Worm (Caenorhabditis elegans) whole organism, young adult: ENCODE results near the gene H01G02.3.
A peak's percentile ranks its signal among the peaks of the same experiment; 100 is the strongest.

ENCODE experiments used
- F37B4.10 ChIP-seq: fragments of 200-800 bp; sonication (Bioruptor generic); IDR thresholded peaks from 2 replicates; pipeline ENCODE4 v1.3.6; 2022; ENCODE audit warnings: missing genetic modification characterization, missing compliant biosample characterization
- F57A8.1 ChIP-seq: fragments of 200-800 bp; sonication (Bioruptor generic); optimal IDR thresholded peaks from 2 replicates; lab custom pipeline; 2018; ENCODE audit warnings: mild to moderate bottlenecking, missing genetic modification characterization, moderate library complexity, missing compliant biosample characterization
- K11D2.4 ChIP-seq: fragments of 200-800 bp; sonication (Bioruptor generic); IDR thresholded peaks from 2 replicates; pipeline ENCODE4 v1.3.6; 2022; ENCODE audit warnings: missing genetic modification reagents, missing genetic modification characterization, missing compliant biosample characterization
- bed-2 ChIP-seq: fragments of 200-800 bp; sonication (Bioruptor generic); IDR thresholded peaks from 2 replicates; pipeline ENCODE4 v1.3.6; 2022; ENCODE audit warnings: missing genetic modification reagents, missing genetic modification characterization, missing compliant biosample characterization
- chd-7 ChIP-seq: sonication (generic microtip); optimal IDR thresholded peaks from 2 replicates; lab custom pipeline; 2016; ENCODE audit warnings: mild to moderate bottlenecking, missing genetic modification characterization, moderate library complexity, missing compliant biosample characterization
- madf-3 ChIP-seq: fragments of 200-800 bp; sonication (Bioruptor generic); IDR thresholded peaks from 2 replicates; pipeline ENCODE4 v1.3.6; 2022; ENCODE audit warnings: missing genetic modification reagents, missing genetic modification characterization, missing compliant biosample characterization
- mel-28 ChIP-seq: sonication (generic microtip); optimal IDR thresholded peaks from 2 replicates; lab custom pipeline; 2016; ENCODE audit warnings: borderline replicate concordance, mild to moderate bottlenecking, missing genetic modification characterization, missing compliant biosample characterization
- nhr-90 ChIP-seq: sonication (generic microtip); optimal IDR thresholded peaks from 2 replicates; lab custom pipeline; 2016; ENCODE audit warnings: missing genotype, mild to moderate bottlenecking, missing genetic modification characterization, missing compliant biosample characterization
- pha-4 ChIP-seq: fragments of 150-350 bp; sonication (generic microtip); optimal IDR thresholded peaks from 2 replicates; lab custom pipeline; 2014; ENCODE audit warnings: missing biosample characterization, missing genetic modification reagents, missing genetic modification characterization
- unc-130 ChIP-seq: sonication (generic microtip); optimal IDR thresholded peaks from 2 replicates; lab custom pipeline; 2016; ENCODE audit warnings: missing genetic modification reagents, missing genetic modification characterization, missing compliant biosample characterization
- ztf-28 ChIP-seq: fragments of 200-800 bp; sonication (Bioruptor generic); IDR thresholded peaks from 2 replicates; pipeline ENCODE4 v1.3.6; 2022; ENCODE audit warnings: missing genetic modification reagents, missing genetic modification characterization, missing compliant biosample characterization

- TF ChIP-seq unc-130 (GFP tag; lab: Kevin White, UChicago) (peak; percentile 42), mel-28 (tag; lab: Kevin White, UChicago) (no peak), madf-3 (GFP tag; lab: Robert Waterston, UW) (peak; percentile 64), F37B4.10 (GFP tag; lab: Robert Waterston, UW) (no peak), F57A8.1 (GFP tag; lab: Kevin White, UChicago) (no peak), chd-7 (peak; percentile 14), ztf-28 (GFP tag; lab: Robert Waterston, UW) (no peak), K11D2.4 (GFP tag; lab: Robert Waterston, UW) (no peak), nhr-90 (tag; lab: Kevin White, UChicago) (no peak), bed-2 (GFP tag; lab: Robert Waterston, UW) (no peak), pha-4 (tag; lab: Kevin White, UChicago) (peak; percentile 53)
Observed at ce11 chrIV:11820067-11820913, 27.9 kb upstream of the H01G02.3 start.
